Worm (Caenorhabditis elegans) whole organism, L4 larva: ENCODE data around the gene C28A5.6.
A peak's percentile ranks its signal among the peaks of the same experiment; 100 is the strongest.

Source experiments
- D1046.2 ChIP-seq: fragments of 200-800 bp; sonication (Bioruptor generic); IDR thresholded peaks from 2 replicates; pipeline ENCODE4 v1.3.6; 2022; ENCODE audit warnings: missing genetic modification characterization, missing compliant biosample characterization
- F10B5.3 ChIP-seq: sonication (generic microtip); optimal IDR thresholded peaks from 2 replicates; lab custom pipeline; 2016; ENCODE audit warnings: mild to moderate bottlenecking, missing genetic modification characterization, missing compliant biosample characterization
- F26F4.8 ChIP-seq: fragments of 200-800 bp; sonication (Bioruptor generic); conservative IDR thresholded peaks from 2 replicates; pipeline ENCODE4 v1.3.6; 2022; ENCODE audit warnings: missing genetic modification characterization, missing compliant biosample characterization
- F44E2.7 ChIP-seq: fragments of 200-800 bp; sonication (Bioruptor generic); IDR thresholded peaks from 2 replicates; pipeline ENCODE4 v2.1.2; 2022; ENCODE audit warnings: missing genetic modification characterization, missing compliant biosample characterization
- R02D3.7 ChIP-seq: fragments of 150-350 bp; sonication (generic microtip); optimal IDR thresholded peaks from 3 replicates; lab custom pipeline; 2014; ENCODE audit warnings: missing biosample characterization, missing genetic modification characterization
- T26A8.4 ChIP-seq: fragments of 200-800 bp; sonication (Bioruptor generic); IDR thresholded peaks from 2 replicates; pipeline ENCODE4 v1.3.6; 2022; ENCODE audit warnings: missing genetic modification characterization, missing compliant biosample characterization
- Y105C5A.15 ChIP-seq: fragments of 200-800 bp; sonication (Bioruptor generic); IDR thresholded peaks from 2 replicates; pipeline ENCODE4 v1.3.6; 2022; ENCODE audit warnings: missing genetic modification characterization, missing compliant biosample characterization
- Y48G9A.11 ChIP-seq: fragments of 200-800 bp; sonication (Bioruptor generic); IDR thresholded peaks from 2 replicates; pipeline ENCODE4 v1.3.6; 2022; ENCODE audit warnings: missing genetic modification reagents, missing genetic modification characterization, missing compliant biosample characterization
- aha-1 ChIP-seq: fragments of 150-350 bp; peaks from one replicate; lab custom pipeline; 2014; ENCODE audit warnings: missing biosample characterization, missing genetic modification characterization
- aly-2 ChIP-seq: sonication (generic microtip); optimal IDR thresholded peaks from 2 replicates; lab custom pipeline; 2018; ENCODE audit warnings: missing biosample characterization, missing genetic modification characterization
- arid-1 ChIP-seq: fragments of 200-800 bp; sonication (Bioruptor generic); conservative IDR thresholded peaks from 2 replicates; pipeline ENCODE4 v1.3.6; 2022; ENCODE audit warnings: missing genetic modification reagents, missing genetic modification characterization, missing compliant biosample characterization
- ceh-20 ChIP-seq: fragments of 200-800 bp; sonication (Bioruptor generic); IDR thresholded peaks from 2 replicates; pipeline ENCODE4 v1.3.6; 2022; ENCODE audit warnings: missing genetic modification reagents, missing genetic modification characterization, missing compliant biosample characterization
- ces-1 ChIP-seq: fragments of 150-350 bp; sonication (generic microtip); optimal IDR thresholded peaks from 4 replicates; lab custom pipeline; 2014; ENCODE audit warnings: missing biosample characterization, missing genetic modification reagents, missing genetic modification characterization
- daf-19 ChIP-seq: fragments of 200-800 bp; sonication (Bioruptor generic); conservative IDR thresholded peaks from 2 replicates; pipeline ENCODE4 v1.3.6; 2022; ENCODE audit warnings: missing genetic modification characterization, missing compliant biosample characterization
- dmd-6 ChIP-seq: fragments of 200-800 bp; sonication (Bioruptor generic); IDR thresholded peaks from 2 replicates; pipeline ENCODE4 v1.3.6; 2022; ENCODE audit warnings: missing genetic modification reagents, missing genetic modification characterization, missing compliant biosample characterization
- egl-27 ChIP-seq: sonication (generic microtip); optimal IDR thresholded peaks from 3 replicates; lab custom pipeline; 2017; ENCODE audit warnings: missing biosample characterization, missing genetic modification reagents, missing genetic modification characterization
- egl-43 ChIP-seq: fragments of 200-800 bp; sonication (Bioruptor generic); IDR thresholded peaks from 2 replicates; pipeline ENCODE4 v1.3.6; 2022; ENCODE audit warnings: missing genetic modification reagents, missing genetic modification characterization, missing compliant biosample characterization
- fos-1 ChIP-seq: fragments of 150-350 bp; optimal IDR thresholded peaks from 2 replicates; lab custom pipeline; 2014; ENCODE audit warnings: missing biosample characterization, missing genetic modification characterization
- hlh-30 ChIP-seq: sonication (generic microtip); optimal IDR thresholded peaks from 2 replicates; lab custom pipeline; 2017; ENCODE audit warnings: antibody characterized with exemption, mild to moderate bottlenecking, missing genetic modification characterization, missing compliant biosample characterization; ENCODE audit not compliant: insufficient read depth
- lim-7 ChIP-seq: fragments of 200-800 bp; sonication (Bioruptor generic); IDR thresholded peaks from 2 replicates; pipeline ENCODE4 v1.3.6; 2022; ENCODE audit warnings: missing genetic modification characterization, missing compliant biosample characterization
- lin-1 ChIP-seq: fragments of 200-800 bp; sonication (Bioruptor generic); IDR thresholded peaks from 2 replicates; pipeline ENCODE4 v1.3.6; 2022; ENCODE audit warnings: missing genetic modification reagents, missing genetic modification characterization, missing compliant biosample characterization
- lin-13 ChIP-seq: fragments of 150-350 bp; optimal IDR thresholded peaks from 2 replicates; lab custom pipeline; 2014; ENCODE audit warnings: missing biosample characterization, missing genetic modification reagents, missing genetic modification characterization
- lir-3 ChIP-seq: sonication (generic microtip); optimal IDR thresholded peaks from 2 replicates; lab custom pipeline; 2016; ENCODE audit warnings: mild to moderate bottlenecking, missing genetic modification characterization, missing compliant biosample characterization
- madf-5 ChIP-seq, 2 experiments: fragments of 200-800 bp; sonication (Bioruptor generic); IDR thresholded peaks; 2 replicates each; pipeline ENCODE4 v1.3.6; 2022; ENCODE audit warnings: missing compliant biosample characterization in 2 of 2, missing genetic modification characterization in 2 of 2
- madf-9 ChIP-seq: fragments of 200-800 bp; sonication (Bioruptor generic); conservative IDR thresholded peaks from 2 replicates; pipeline ENCODE4 v1.3.6; 2022; ENCODE audit warnings: missing genetic modification reagents, missing genetic modification characterization, missing compliant biosample characterization
- mdt-29 ChIP-seq: fragments of 200-800 bp; sonication (Bioruptor generic); IDR thresholded peaks from 2 replicates; pipeline ENCODE4 v1.3.6; 2022; ENCODE audit warnings: missing genetic modification reagents, missing genetic modification characterization, missing compliant biosample characterization
- mep-1 ChIP-seq: fragments of 150-350 bp; sonication (generic microtip); optimal IDR thresholded peaks from 3 replicates; lab custom pipeline; 2014; ENCODE audit warnings: missing biosample characterization, missing genetic modification characterization
- mxl-2 ChIP-seq: fragments of 200-800 bp; sonication (Bioruptor generic); conservative IDR thresholded peaks from 2 replicates; pipeline ENCODE4 v1.3.6; 2022; ENCODE audit warnings: missing genetic modification reagents, missing genetic modification characterization, missing compliant biosample characterization
- mxl-3 ChIP-seq: fragments of 200-800 bp; sonication (Bioruptor generic); optimal IDR thresholded peaks from 2 replicates; lab custom pipeline; 2018; ENCODE audit warnings: mild to moderate bottlenecking, missing genetic modification characterization, missing compliant biosample characterization
- nhr-11 ChIP-seq: fragments of 150-350 bp; optimal IDR thresholded peaks from 2 replicates; lab custom pipeline; 2014; ENCODE audit warnings: missing biosample characterization, missing genetic modification characterization
- nhr-111 ChIP-seq: fragments of 200-800 bp; sonication (Bioruptor generic); optimal IDR thresholded peaks from 2 replicates; lab custom pipeline; 2018; ENCODE audit warnings: mild to moderate bottlenecking, missing genetic modification characterization, missing compliant biosample characterization
- nhr-25 ChIP-seq: sonication (generic microtip); optimal IDR thresholded peaks from 2 replicates; lab custom pipeline; 2017; ENCODE audit warnings: missing genetic modification characterization, mild to moderate bottlenecking, missing compliant biosample characterization, antibody characterized with exemption, moderate library complexity, borderline replicate concordance; ENCODE audit not compliant: insufficient read depth
- nhr-77 ChIP-seq: fragments of 150-350 bp; optimal IDR thresholded peaks from 2 replicates; lab custom pipeline; 2014; ENCODE audit warnings: missing biosample characterization, missing genetic modification characterization
- pha-4 ChIP-seq, 2 experiments: fragments of 150-350 bp in 1 of 2; fragments of 200-800 bp in 1 of 2; sonication (Bioruptor generic) in 1 of 2; IDR thresholded peaks in 1 of 2; optimal IDR thresholded peaks in 1 of 2; 2 replicates each; pipeline versions ENCODE4 v1.3.6 to Lab custom; 2014 to 2022; ENCODE audit warnings: missing genetic modification characterization in 2 of 2, missing genetic modification reagents in 2 of 2, missing biosample characterization in 1 of 2, missing compliant biosample characterization in 1 of 2
- pqm-1 ChIP-seq: sonication (generic microtip); optimal IDR thresholded peaks from 2 replicates; lab custom pipeline; 2017; ENCODE audit warnings: missing biosample characterization, missing genetic modification characterization
- rbr-2 ChIP-seq: sonication (generic microtip); optimal IDR thresholded peaks from 2 replicates; lab custom pipeline; 2016; ENCODE audit warnings: missing genotype, missing genetic modification characterization, missing compliant biosample characterization
- sdz-12 ChIP-seq: fragments of 200-800 bp; sonication (Bioruptor generic); optimal IDR thresholded peaks from 2 replicates; lab custom pipeline; 2018; ENCODE audit warnings: mild to moderate bottlenecking, missing genetic modification characterization, missing compliant biosample characterization
- set-16 ChIP-seq: fragments of 200-800 bp; sonication (Bioruptor generic); IDR thresholded peaks from 2 replicates; pipeline ENCODE4 v1.3.6; 2022; ENCODE audit warnings: missing genetic modification reagents, missing genetic modification characterization, missing compliant biosample characterization
- spr-3 ChIP-seq: fragments of 200-800 bp; sonication (Bioruptor generic); optimal IDR thresholded peaks from 2 replicates; lab custom pipeline; 2018; ENCODE audit warnings: mild to moderate bottlenecking, missing genetic modification characterization, missing compliant biosample characterization
- tra-1 ChIP-seq: fragments of 200-800 bp; sonication (Bioruptor generic); IDR thresholded peaks from 2 replicates; pipeline ENCODE4 v1.3.6; 2022; ENCODE audit warnings: missing genetic modification reagents, missing genetic modification characterization, missing compliant biosample characterization
- unc-130 ChIP-seq: sonication (generic microtip); optimal IDR thresholded peaks from 2 replicates; lab custom pipeline; 2016; ENCODE audit warnings: missing genetic modification reagents, missing genetic modification characterization, missing compliant biosample characterization
- vab-7 ChIP-seq: fragments of 200-800 bp; sonication (Bioruptor generic); IDR thresholded peaks from 2 replicates; pipeline ENCODE4 v1.3.6; 2022; ENCODE audit warnings: missing genetic modification reagents, missing genetic modification characterization, missing compliant biosample characterization
- zag-1 ChIP-seq: fragments of 150-350 bp; optimal IDR thresholded peaks from 2 replicates; lab custom pipeline; 2014; ENCODE audit warnings: missing biosample characterization, missing genetic modification characterization
- zfp-2 ChIP-seq: sonication (generic microtip); optimal IDR thresholded peaks from 2 replicates; lab custom pipeline; 2016; ENCODE audit warnings: mild to moderate bottlenecking, missing genetic modification characterization, missing compliant biosample characterization

Gene C28A5.6

DNA sequence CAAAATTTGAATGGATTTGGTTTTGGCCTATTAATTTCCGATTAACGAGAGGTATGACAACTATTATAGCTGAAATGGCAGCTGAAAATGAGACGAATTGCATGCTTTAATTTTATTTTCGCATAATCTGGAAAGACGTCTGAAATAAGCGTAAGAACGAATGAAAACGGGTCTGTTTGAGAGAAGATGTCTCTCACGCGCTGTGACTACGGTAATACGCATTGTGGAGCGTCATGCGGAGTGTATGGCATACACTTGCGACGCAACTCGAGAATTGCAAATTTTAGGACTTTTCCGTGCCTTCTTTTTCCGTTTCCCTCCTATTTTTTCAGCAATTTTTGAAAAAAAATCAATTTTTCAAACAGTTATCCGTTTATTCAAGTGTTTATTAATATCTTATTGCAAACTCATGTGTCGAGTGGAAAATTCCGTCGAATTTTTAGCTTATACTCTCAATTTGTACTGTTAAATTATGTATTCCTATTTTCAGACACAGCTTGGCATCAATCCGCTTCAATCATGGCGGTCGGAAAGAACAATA is 46.2 kb upstream of the C28A5.6 start, which contains the start of gene rps-1 (continued):
- TF ChIP-seq pha-4 (GFP tag; IDR thresholded peaks at IDR 0.05; lab: Robert Waterston, UW) (peak; percentile 97), pha-4 (tag; optimal IDR thresholded peaks at IDR 0.05; lab: Kevin White, UChicago) (peak; percentile 98), arid-1 (GFP tag; lab: Robert Waterston, UW) (peak; percentile 99), rbr-2 (tag; lab: Kevin White, UChicago) (peak; percentile 99), vab-7 (GFP tag; lab: Robert Waterston, UW) (peak; percentile 95), mdt-29 (GFP tag; lab: Robert Waterston, UW) (peak; percentile 93)

DNA sequence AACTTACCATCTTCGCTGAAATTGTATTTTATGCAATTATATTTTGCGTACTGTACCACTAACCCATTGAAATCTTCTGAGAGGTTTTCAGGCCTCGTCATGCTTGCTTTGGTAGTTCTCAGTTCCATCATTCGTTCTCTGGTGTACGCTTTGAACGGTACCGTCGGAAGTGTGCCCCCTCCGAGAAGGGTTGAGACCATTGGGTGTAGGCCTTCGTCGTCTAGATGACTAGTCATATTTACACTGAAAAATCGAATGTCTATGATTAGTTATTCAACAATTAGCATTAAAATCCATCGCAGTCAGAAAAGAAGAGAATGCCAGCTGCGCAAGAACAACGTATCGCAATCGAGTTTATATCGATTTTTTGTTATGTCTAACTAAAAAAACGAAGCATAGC is 45.6 kb upstream of the C28A5.6 start, which contains the start of gene ifet-1:
Gene ifet-1, minus strand, starts transcription at position 243 of the 400 bp plus-strand sequence.
- TF ChIP-seq ceh-20 (GFP tag; lab: Robert Waterston, UW) (no peak), lin-1 (GFP tag; lab: Robert Waterston, UW) (no peak), nhr-11 (tag; lab: Kevin White, UChicago) (no peak), tra-1 (0 out of 2 replicates have a peak, but pooled peaks have one; percentile 21), egl-43 (GFP tag; lab: Robert Waterston, UW) (no peak), aha-1 (tag; lab: Kevin White, UChicago) (peak; percentile 81)
- TF ChIP-seq, all 104 proteins: peak for 2

DNA sequence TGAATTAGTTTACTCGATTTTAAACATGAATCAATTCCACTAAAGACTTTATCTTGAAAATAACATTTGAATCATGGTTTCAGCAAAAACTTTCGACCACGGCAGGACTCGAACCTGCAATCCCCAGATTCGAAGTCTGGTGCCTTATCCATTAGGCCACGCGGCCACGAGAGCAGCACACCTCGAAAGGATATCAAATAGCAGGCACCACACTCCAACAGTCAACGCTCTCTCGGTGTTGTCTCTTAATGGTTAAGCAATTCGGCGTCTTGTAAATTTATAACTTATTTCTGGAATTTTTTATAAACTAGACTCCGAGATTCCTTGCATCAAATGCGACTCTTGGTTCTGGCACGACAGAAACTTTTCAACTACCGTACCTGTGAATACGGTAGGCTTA is 41.5 kb upstream of the C28A5.6 start:
- TF ChIP-seq nhr-77 (no peak), madf-9 (GFP tag; lab: Robert Waterston, UW) (peak; percentile 52; the same call in 1 of the 2 replicates), tra-1 (peak; percentile 77), mep-1 (tag; lab: Kevin White, UChicago) (peak; percentile 75), nhr-25 (tag; lab: Kevin White, UChicago) (peak; percentile 79), set-16 (GFP tag; lab: Robert Waterston, UW) (no peak), unc-130 (GFP tag; lab: Kevin White, UChicago) (peak; percentile 45), Y48G9A.11 (GFP tag; lab: Robert Waterston, UW) (peak; percentile 49), arid-1 (GFP tag; lab: Robert Waterston, UW) (peak; percentile 88), R02D3.7 (no peak), aly-2 (tag; lab: Kevin White, UChicago) (peak; percentile 58), fos-1 (tag; lab: Kevin White, UChicago) (no peak), rbr-2 (tag; lab: Kevin White, UChicago) (peak; percentile 57), mdt-29 (GFP tag; lab: Robert Waterston, UW) (peak; percentile 81), F10B5.3 (peak; percentile 45), F44E2.7 (GFP tag; lab: Robert Waterston, UW) (peak; percentile 78; the same call in 1 of the 2 replicates), madf-5 (GFP tag; IDR thresholded peaks at IDR 0.05; lab: Robert Waterston, UW) (peak; percentile 29 to 88; a peak in 3 of 4 replicates), T26A8.4 (peak; percentile 87), egl-27 (no peak), dmd-6 (GFP tag; lab: Robert Waterston, UW) (peak; percentile 54), D1046.2 (GFP tag; lab: Robert Waterston, UW) (peak; percentile 78), pqm-1 (tag; lab: Kevin White, UChicago) (no peak), F26F4.8 (GFP tag; lab: Robert Waterston, UW) (peak; percentile 78; the same call in 1 of the 2 replicates), daf-19 (GFP tag; lab: Robert Waterston, UW) (peak; percentile 73), hlh-30 (tag; lab: Kevin White, UChicago) (peak; percentile 69), Y105C5A.15 (GFP tag; lab: Robert Waterston, UW) (peak; percentile 85), lin-13 (GFP tag; lab: Kevin White, UChicago) (peak; percentile 64), zag-1 (tag; lab: Kevin White, UChicago) (no peak), ces-1 (GFP tag; lab: Kevin White, UChicago) (no peak), vab-7 (GFP tag; lab: Robert Waterston, UW) (peak; percentile 85), mxl-3 (GFP tag; lab: Kevin White, UChicago) (no peak), sdz-12 (GFP tag; lab: Kevin White, UChicago) (peak; percentile 53), mxl-2 (no peak), lim-7 (GFP tag; lab: Robert Waterston, UW) (peak; percentile 84), lir-3 (tag; lab: Kevin White, UChicago) (peak; percentile 59), nhr-111 (GFP tag; lab: Kevin White, UChicago) (peak; percentile 67), zfp-2 (tag; lab: Kevin White, UChicago) (peak; percentile 50), spr-3 (GFP tag; lab: Kevin White, UChicago) (peak; percentile 84)
